Fruit fly (Drosophila melanogaster) whole organism, prepupa: ENCODE data around the gene CG18294.
A peak's percentile ranks its signal among the peaks of the same experiment; 100 is the strongest.

Source experiments
- CG10631 ChIP-seq: fragments of 200-800 bp; sonication (Bioruptor generic); optimal IDR thresholded peaks from 2 replicates; lab custom pipeline; 2016; ENCODE audit warnings: missing biosample characterization, missing genetic modification characterization
- CG10669 ChIP-seq: fragments of 200-800 bp; sonication (Bioruptor generic); optimal IDR thresholded peaks from 3 replicates; lab custom pipeline; 2018; ENCODE audit warnings: missing biosample characterization, mild to moderate bottlenecking, missing genetic modification characterization, moderate library complexity
- CG11294 ChIP-seq: fragments of 200-800 bp; sonication (Bioruptor generic); IDR thresholded peaks from 2 replicates; pipeline ENCODE4 v1.3.6; 2022; ENCODE audit warnings: missing biosample characterization, missing genetic modification characterization
- CG11762 ChIP-seq: fragments of 200-800 bp; sonication (Bioruptor generic); optimal IDR thresholded peaks from 3 replicates; lab custom pipeline; 2016; ENCODE audit warnings: missing biosample characterization, missing genetic modification characterization; ENCODE audit not compliant: insufficient read depth
- CG11902 ChIP-seq: fragments of 200-800 bp; sonication (Bioruptor generic); optimal IDR thresholded peaks from 3 replicates; lab custom pipeline; 2016; ENCODE audit warnings: missing biosample characterization, missing genetic modification characterization
- CG1621 ChIP-seq: fragments of 200-800 bp; sonication (Bioruptor generic); optimal IDR thresholded peaks from 3 replicates; lab custom pipeline; 2018; ENCODE audit warnings: missing biosample characterization, mild to moderate bottlenecking, missing genetic modification characterization
- CG16779 ChIP-seq: fragments of 200-800 bp; sonication (Bioruptor generic); optimal IDR thresholded peaks from 3 replicates; lab custom pipeline; 2017; ENCODE audit warnings: missing biosample characterization, mild to moderate bottlenecking, missing genetic modification characterization
- CG3032 ChIP-seq: fragments of 200-800 bp; optimal IDR thresholded peaks from 2 replicates; lab custom pipeline; 2019; ENCODE audit warnings: missing biosample characterization, mild to moderate bottlenecking, missing genetic modification characterization, moderate library complexity
- CG31627 ChIP-seq: fragments of 200-800 bp; sonication (Bioruptor generic); optimal IDR thresholded peaks from 3 replicates; lab custom pipeline; 2016; ENCODE audit warnings: missing biosample characterization, missing genetic modification characterization
- CG32006 ChIP-seq: fragments of 200-800 bp; sonication (Bioruptor generic); optimal IDR thresholded peaks from 3 replicates; lab custom pipeline; 2017; ENCODE audit warnings: missing biosample characterization, mild to moderate bottlenecking, missing genetic modification characterization
- CG34406 ChIP-seq: fragments of 200-800 bp; sonication (Bioruptor generic); optimal IDR thresholded peaks from 3 replicates; lab custom pipeline; 2016; ENCODE audit warnings: missing biosample characterization, missing genetic modification characterization
- CG3919 ChIP-seq: fragments of 200-800 bp; sonication (Bioruptor generic); optimal IDR thresholded peaks from 3 replicates; lab custom pipeline; 2016; ENCODE audit warnings: missing biosample characterization, missing genetic modification characterization
- CG4318 ChIP-seq: fragments of 200-800 bp; sonication (Bioruptor generic); optimal IDR thresholded peaks from 3 replicates; lab custom pipeline; 2017; ENCODE audit warnings: missing biosample characterization, mild to moderate bottlenecking, missing genetic modification characterization
- CG6163 ChIP-seq: fragments of 200-800 bp; sonication (Bioruptor generic); IDR thresholded peaks from 3 replicates; pipeline ENCODE4 v1.3.6; 2022; ENCODE audit warnings: missing biosample characterization, missing genetic modification characterization
- CG6808 ChIP-seq: fragments of 200-800 bp; sonication (Bioruptor generic); optimal IDR thresholded peaks from 3 replicates; lab custom pipeline; 2017; ENCODE audit warnings: missing biosample characterization, missing genetic modification characterization, mild to moderate bottlenecking, moderate library complexity, missing genetic modification reagents
- CG6854 ChIP-seq: fragments of 200-800 bp; sonication (Bioruptor generic); optimal IDR thresholded peaks from 2 replicates; lab custom pipeline; 2017; ENCODE audit warnings: missing biosample characterization, mild to moderate bottlenecking, missing genetic modification characterization
- CG7368 ChIP-seq: fragments of 200-800 bp; sonication (Bioruptor generic); optimal IDR thresholded peaks from 3 replicates; lab custom pipeline; 2016; ENCODE audit warnings: missing biosample characterization, missing genetic modification characterization
- CG8119 ChIP-seq: fragments of 200-800 bp; sonication (Bioruptor generic); IDR thresholded peaks from 3 replicates; pipeline ENCODE4 v1.3.6; 2022; ENCODE audit warnings: missing biosample characterization, missing genetic modification characterization
- CG8319 ChIP-seq: fragments of 200-800 bp; sonication (Bioruptor generic); optimal IDR thresholded peaks from 3 replicates; lab custom pipeline; 2016; ENCODE audit warnings: missing biosample characterization, missing genetic modification characterization
- CG8632 ChIP-seq: fragments of 200-800 bp; sonication (Bioruptor generic); optimal IDR thresholded peaks from 3 replicates; lab custom pipeline; 2016; ENCODE audit warnings: missing biosample characterization, missing genetic modification characterization
- CG9139 ChIP-seq: fragments of 200-800 bp; sonication (Bioruptor generic); optimal IDR thresholded peaks from 3 replicates; lab custom pipeline; 2017; ENCODE audit warnings: missing biosample characterization, mild to moderate bottlenecking, missing genetic modification characterization
- Eip75B ChIP-seq: fragments of 200-800 bp; sonication (Bioruptor generic); optimal IDR thresholded peaks from 3 replicates; lab custom pipeline; 2016; ENCODE audit warnings: missing biosample characterization, missing genetic modification characterization
- Eip78C ChIP-seq: fragments of 200-800 bp; sonication (Bioruptor generic); peaks from one replicate; lab custom pipeline; 2016; ENCODE audit warnings: missing biosample characterization, missing genetic modification characterization
- Eip93F ChIP-seq: fragments of 200-800 bp; sonication (Bioruptor generic); optimal IDR thresholded peaks from 2 replicates; lab custom pipeline; 2016; ENCODE audit warnings: missing biosample characterization, mild to moderate bottlenecking, missing genetic modification characterization
- Ets96B ChIP-seq: fragments of 200-800 bp; optimal IDR thresholded peaks from 2 replicates; lab custom pipeline; 2019; ENCODE audit warnings: missing biosample characterization, mild to moderate bottlenecking, missing genetic modification characterization, moderate library complexity
- Gug ChIP-seq: fragments of 200-800 bp; sonication (Bioruptor generic); IDR thresholded peaks from 2 replicates; pipeline ENCODE4 v1.3.6; 2022; ENCODE audit warnings: missing biosample characterization, missing genetic modification characterization
- Hr39 ChIP-seq: fragments of 200-800 bp; sonication (Bioruptor generic); optimal IDR thresholded peaks from 2 replicates; lab custom pipeline; 2016; ENCODE audit warnings: missing biosample characterization, missing genetic modification characterization
- Hr4 ChIP-seq: fragments of 200-800 bp; sonication (Bioruptor generic); optimal IDR thresholded peaks from 3 replicates; lab custom pipeline; 2016; ENCODE audit warnings: missing biosample characterization, missing genetic modification characterization
- Lpt ChIP-seq: fragments of 200-800 bp; sonication (Bioruptor generic); optimal IDR thresholded peaks from 3 replicates; lab custom pipeline; 2016; ENCODE audit warnings: missing biosample characterization, missing genetic modification characterization
- Met ChIP-seq: fragments of 200-800 bp; sonication (Bioruptor generic); optimal IDR thresholded peaks from 3 replicates; lab custom pipeline; 2016; ENCODE audit warnings: missing biosample characterization, missing genetic modification characterization
- OdsH ChIP-seq: fragments of 200-800 bp; sonication (Bioruptor generic); optimal IDR thresholded peaks from 3 replicates; lab custom pipeline; 2016; ENCODE audit warnings: missing biosample characterization, missing genetic modification characterization
- Smox ChIP-seq: fragments of 200-800 bp; sonication (Bioruptor generic); optimal IDR thresholded peaks from 3 replicates; lab custom pipeline; 2016; ENCODE audit warnings: missing biosample characterization, missing genetic modification characterization
- Sox102F ChIP-seq: fragments of 200-800 bp; sonication (Bioruptor generic); optimal IDR thresholded peaks from 2 replicates; lab custom pipeline; 2016; ENCODE audit warnings: missing biosample characterization, mild to moderate bottlenecking, missing genetic modification characterization
- Sox14 ChIP-seq: fragments of 200-800 bp; sonication (Bioruptor generic); optimal IDR thresholded peaks from 3 replicates; lab custom pipeline; 2016; ENCODE audit warnings: missing biosample characterization, missing genetic modification characterization
- Sox15 ChIP-seq: fragments of 200-800 bp; sonication (Bioruptor generic); optimal IDR thresholded peaks from 3 replicates; lab custom pipeline; 2016; ENCODE audit warnings: missing biosample characterization, missing genetic modification characterization
- achi ChIP-seq: fragments of 200-800 bp; sonication (Bioruptor generic); optimal IDR thresholded peaks from 3 replicates; lab custom pipeline; 2016; ENCODE audit warnings: missing biosample characterization, missing genetic modification characterization
- acj6 ChIP-seq: fragments of 200-800 bp; sonication (Bioruptor generic); optimal IDR thresholded peaks from 3 replicates; lab custom pipeline; 2016; ENCODE audit warnings: missing biosample characterization, missing genetic modification characterization
- dac ChIP-seq: fragments of 200-800 bp; sonication (Bioruptor generic); optimal IDR thresholded peaks from 2 replicates; lab custom pipeline; 2017; ENCODE audit warnings: missing biosample characterization, mild to moderate bottlenecking, missing genetic modification characterization
- dsx ChIP-seq: fragments of 200-800 bp; optimal IDR thresholded peaks from 3 replicates; lab custom pipeline; 2019; ENCODE audit warnings: missing biosample characterization, mild to moderate bottlenecking, missing genetic modification characterization, moderate library complexity; ENCODE audit not compliant: poor library complexity, severe bottlenecking
- eg ChIP-seq: fragments of 200-800 bp; sonication (Bioruptor generic); IDR thresholded peaks from 3 replicates; pipeline ENCODE4 v1.3.6; 2022; ENCODE audit warnings: missing biosample characterization, missing genetic modification characterization
- fd59A ChIP-seq: fragments of 200-800 bp; sonication (Bioruptor generic); optimal IDR thresholded peaks from 2 replicates; lab custom pipeline; 2017; ENCODE audit warnings: missing biosample characterization, mild to moderate bottlenecking, missing genetic modification characterization, missing genetic modification reagents
- fd85E ChIP-seq: fragments of 200-800 bp; sonication (Bioruptor generic); optimal IDR thresholded peaks from 3 replicates; lab custom pipeline; 2016; ENCODE audit warnings: missing biosample characterization, missing genetic modification characterization
- lz ChIP-seq: fragments of 200-800 bp; sonication (Bioruptor generic); optimal IDR thresholded peaks from 3 replicates; lab custom pipeline; 2016; ENCODE audit warnings: missing biosample characterization, missing genetic modification characterization
- net ChIP-seq: fragments of 200-800 bp; sonication (Bioruptor generic); optimal IDR thresholded peaks from 3 replicates; lab custom pipeline; 2016; ENCODE audit warnings: missing biosample characterization, missing genetic modification characterization
- pdm3 ChIP-seq: fragments of 200-800 bp; sonication (Bioruptor generic); optimal IDR thresholded peaks from 3 replicates; lab custom pipeline; 2016; ENCODE audit warnings: missing biosample characterization, missing genetic modification characterization
- salr ChIP-seq, 2 experiments: fragments of 200-800 bp; sonication (Bioruptor generic); optimal IDR thresholded peaks; 3 replicates each; lab custom pipeline; 2016 to 2018; ENCODE audit warnings: missing biosample characterization in 2 of 2, missing genetic modification characterization in 2 of 2, mild to moderate bottlenecking in 1 of 2
- spab ChIP-seq: fragments of 200-800 bp; sonication (Bioruptor generic); optimal IDR thresholded peaks from 2 replicates; lab custom pipeline; 2017; ENCODE audit warnings: missing biosample characterization, mild to moderate bottlenecking, missing genetic modification characterization, missing genetic modification reagents
- ss ChIP-seq, 2 experiments: fragments of 200-800 bp; sonication (Bioruptor generic); optimal IDR thresholded peaks; 2 replicates in 1 of 2; 3 replicates in 1 of 2; lab custom pipeline; 2017 to 2018; ENCODE audit warnings: mild to moderate bottlenecking in 2 of 2, missing biosample characterization in 2 of 2, missing genetic modification characterization in 2 of 2, moderate library complexity in 1 of 2
- svp ChIP-seq: fragments of 200-800 bp; sonication (Bioruptor generic); peaks from one replicate; lab custom pipeline; 2016; ENCODE audit warnings: missing biosample characterization, missing genetic modification characterization
- topi ChIP-seq: fragments of 200-800 bp; sonication (Bioruptor generic); optimal IDR thresholded peaks from 3 replicates; lab custom pipeline; 2016; ENCODE audit warnings: missing biosample characterization, missing genetic modification characterization
- vri ChIP-seq: fragments of 200-800 bp; sonication (Bioruptor generic); optimal IDR thresholded peaks from 3 replicates; lab custom pipeline; 2016; ENCODE audit warnings: missing biosample characterization, mild to moderate bottlenecking, missing genetic modification characterization

The CG18294 gene

dm6 chr3L:19444092-19444491, 31.3 kb downstream of the CG18294 start (continued):
- TF ChIP-seq Ets96B (tag; lab: Kevin White, UChicago) (peak; percentile 7), topi (GFP tag; lab: Kevin White, UChicago) (peak; percentile 17)

dm6 chr3L:19442239-19442638, 33.1 kb downstream of the CG18294 start:
- TF ChIP-seq fd59A (GFP tag; lab: Kevin White, UChicago) (no peak), spab (GFP tag; lab: Kevin White, UChicago) (peak; percentile 11), svp (peak; percentile 65), CG6163 (peak; percentile 61; the same call in 1 of the 3 replicates), CG8632 (GFP tag; lab: Kevin White, UChicago) (peak; percentile 11), acj6 (GFP tag; lab: Kevin White, UChicago) (no peak), dsx (GFP tag; lab: Kevin White, UChicago) (no peak), Eip75B (peak; percentile 10), OdsH (peak; percentile 13), Sox102F (GFP tag; lab: Kevin White, UChicago) (no peak), CG32006 (no peak), Hr39 (no peak), CG3919 (peak; percentile 12), Gug (GFP tag; lab: Robert Waterston, UW) (no peak), Met (GFP tag; lab: Kevin White, UChicago) (no peak), net (GFP tag; lab: Kevin White, UChicago) (no peak), CG11902 (GFP tag; lab: Kevin White, UChicago) (no peak), CG31627 (GFP tag; lab: Kevin White, UChicago) (no peak), CG11762 (no peak), lz (GFP tag; lab: Kevin White, UChicago) (peak; percentile 10), salr (GFP tag; optimal IDR thresholded peaks at IDR 0.05; lab: Kevin White, UChicago) (no peak), Smox (no peak), ss (GFP tag; optimal IDR thresholded peaks at IDR 0.05; lab: Kevin White, UChicago) (peak in 1 of 2 experiments; percentile 5), CG11294 (no peak), CG6854 (GFP tag; lab: Kevin White, UChicago) (no peak), dac (GFP tag; lab: Kevin White, UChicago) (no peak), vri (GFP tag; lab: Kevin White, UChicago) (no peak), CG9139 (GFP tag; lab: Kevin White, UChicago) (no peak), Hr4 (GFP tag; lab: Kevin White, UChicago) (no peak), CG10669 (peak; percentile 36), CG10631 (peak; percentile 7), achi (peak; percentile 13), CG8119 (GFP tag; lab: Robert Waterston, UW) (no peak), CG8319 (GFP tag; lab: Kevin White, UChicago) (no peak), Sox14 (GFP tag; lab: Kevin White, UChicago) (no peak), fd85E (GFP tag; lab: Kevin White, UChicago) (no peak), CG4318 (GFP tag; lab: Kevin White, UChicago) (no peak), CG34406 (no peak), CG7368 (GFP tag; lab: Kevin White, UChicago) (no peak), pdm3 (GFP tag; lab: Kevin White, UChicago) (no peak), eg (GFP tag; lab: Robert Waterston, UW) (no peak), Eip93F (GFP tag; lab: Kevin White, UChicago) (no peak), Lpt (GFP tag; lab: Kevin White, UChicago) (no peak), CG1621 (tag; lab: Kevin White, UChicago) (no peak), Eip78C (GFP tag; lab: Kevin White, UChicago) (peak; percentile 72), Sox15 (GFP tag; lab: Kevin White, UChicago) (no peak), CG6808 (GFP tag; lab: Kevin White, UChicago) (no peak), Ets96B (tag; lab: Kevin White, UChicago) (peak; percentile 16), topi (GFP tag; lab: Kevin White, UChicago) (peak; percentile 23), CG3032 (tag; lab: Kevin White, UChicago) (no peak), CG16779 (tag; lab: Kevin White, UChicago) (no peak)
